Fruit fly (Drosophila melanogaster) whole organism, embryonic: ENCODE data around the gene CG13384.

Source experiments
- Adf1 ChIP-seq: fragments of 200-800 bp; sonication (Bioruptor generic); IDR thresholded peaks from 2 replicates; pipeline ENCODE4 v1.3.6; 2022; ENCODE audit warnings: missing biosample characterization, missing genetic modification characterization
- B-H2 ChIP-seq: fragments of 200-800 bp; sonication (Bioruptor generic); optimal IDR thresholded peaks from 2 replicates; lab custom pipeline; 2018; ENCODE audit warnings: missing biosample characterization, mild to moderate bottlenecking, missing genetic modification characterization
- BEAF-32 ChIP-seq: fragments of 200-800 bp; sonication (Bioruptor generic); optimal IDR thresholded peaks from 3 replicates; lab custom pipeline; 2017; ENCODE audit warnings: missing biosample characterization, missing genetic modification characterization, mild to moderate bottlenecking, moderate library complexity, missing genetic modification reagents
- Bgb ChIP-seq: fragments of 200-800 bp; sonication (Bioruptor generic); IDR thresholded peaks from 2 replicates; pipeline ENCODE4 v1.3.6; 2022; ENCODE audit warnings: missing biosample characterization, missing genetic modification characterization; ENCODE audit not compliant: partially characterized antibody
- CG10654 ChIP-seq: fragments of 200-800 bp; sonication (Bioruptor generic); optimal IDR thresholded peaks from 2 replicates; lab custom pipeline; 2016; ENCODE audit warnings: missing biosample characterization, missing genetic modification characterization
- CG12155 ChIP-seq: fragments of 200-800 bp; sonication (Bioruptor generic); optimal IDR thresholded peaks from 3 replicates; lab custom pipeline; 2016; ENCODE audit warnings: missing biosample characterization, missing genetic modification characterization
- CG12769 ChIP-seq: fragments of 200-800 bp; sonication (Bioruptor generic); optimal IDR thresholded peaks from 2 replicates; lab custom pipeline; 2019; ENCODE audit warnings: missing biosample characterization, mild to moderate bottlenecking, missing genetic modification characterization, moderate library complexity
- CG13287 ChIP-seq: fragments of 200-800 bp; sonication (Bioruptor generic); IDR thresholded peaks from 2 replicates; pipeline ENCODE4 v1.3.6; 2022; ENCODE audit warnings: missing biosample characterization, missing genetic modification characterization; ENCODE audit not compliant: partially characterized antibody
- CG15479 ChIP-seq: fragments of 200-800 bp; sonication (Bioruptor generic); optimal IDR thresholded peaks from 3 replicates; lab custom pipeline; 2019; ENCODE audit warnings: missing biosample characterization, mild to moderate bottlenecking, missing genetic modification characterization, moderate library complexity
- CG17186 ChIP-seq: fragments of 200-800 bp; sonication (Bioruptor generic); optimal IDR thresholded peaks from 3 replicates; lab custom pipeline; 2017; ENCODE audit warnings: missing biosample characterization, missing genetic modification reagents, missing genetic modification characterization
- CG17829 ChIP-seq: fragments of 200-800 bp; optimal IDR thresholded peaks from 2 replicates; lab custom pipeline; 2019; ENCODE audit warnings: missing biosample characterization, mild to moderate bottlenecking, missing genetic modification characterization, moderate library complexity
- CG2116 ChIP-seq: fragments of 200-800 bp; sonication (Bioruptor generic); optimal IDR thresholded peaks from 3 replicates; lab custom pipeline; 2018; ENCODE audit warnings: missing biosample characterization, mild to moderate bottlenecking, missing genetic modification characterization
- CG4282 ChIP-seq: fragments of 200-800 bp; sonication (Bioruptor generic); optimal IDR thresholded peaks from 2 replicates; lab custom pipeline; 2016; ENCODE audit warnings: missing biosample characterization, missing genetic modification characterization
- CG6654 ChIP-seq: fragments of 200-800 bp; sonication (Bioruptor generic); optimal IDR thresholded peaks from 2 replicates; lab custom pipeline; 2017; ENCODE audit warnings: missing biosample characterization, mild to moderate bottlenecking, missing genetic modification characterization
- CG7786 ChIP-seq: fragments of 200-800 bp; sonication (Bioruptor generic); optimal IDR thresholded peaks from 2 replicates; lab custom pipeline; 2016; ENCODE audit warnings: missing biosample characterization, missing genetic modification characterization
- CG7839 ChIP-seq: fragments of 200-800 bp; sonication (Bioruptor generic); optimal IDR thresholded peaks from 3 replicates; lab custom pipeline; 2018; ENCODE audit warnings: missing biosample characterization, mild to moderate bottlenecking, missing genetic modification characterization, moderate library complexity
- CG8089 ChIP-seq: fragments of 200-800 bp; sonication (Bioruptor generic); optimal IDR thresholded peaks from 3 replicates; lab custom pipeline; 2016; ENCODE audit warnings: missing biosample characterization, missing genetic modification characterization
- CG9797 ChIP-seq: fragments of 200-800 bp; sonication (Bioruptor generic); optimal IDR thresholded peaks from 3 replicates; lab custom pipeline; 2018; ENCODE audit warnings: missing biosample characterization, mild to moderate bottlenecking, missing genetic modification characterization
- E2f1 ChIP-seq: fragments of 200-800 bp; sonication (Bioruptor generic); IDR thresholded peaks from 2 replicates; pipeline ENCODE4 v1.3.6; 2022; ENCODE audit warnings: missing biosample characterization, missing genetic modification characterization
- Ets97D ChIP-seq: fragments of 200-800 bp; sonication (Bioruptor generic); optimal IDR thresholded peaks from 3 replicates; lab custom pipeline; 2016; ENCODE audit warnings: missing biosample characterization, missing genetic modification characterization
- H2.0 ChIP-seq: fragments of 200-800 bp; sonication (Bioruptor generic); IDR thresholded peaks from 2 replicates; pipeline ENCODE4 v1.3.6; 2022; ENCODE audit warnings: missing biosample characterization, missing genetic modification characterization
- Kr ChIP-seq: fragments of 200-800 bp; sonication (Bioruptor generic); optimal IDR thresholded peaks from 2 replicates; lab custom pipeline; 2017; ENCODE audit warnings: missing biosample characterization, mild to moderate bottlenecking, missing genetic modification characterization
- MBD-R2 ChIP-seq: fragments of 200-800 bp; sonication (Bioruptor generic); IDR thresholded peaks from 2 replicates; pipeline ENCODE4 v1.3.6; 2022; ENCODE audit warnings: missing biosample characterization, missing genetic modification characterization
- MESR4 ChIP-seq: fragments of 200-800 bp; sonication (Bioruptor generic); optimal IDR thresholded peaks from 2 replicates; lab custom pipeline; 2018; ENCODE audit warnings: missing biosample characterization, mild to moderate bottlenecking, missing genetic modification characterization, moderate library complexity
- Myb ChIP-seq: fragments of 200-800 bp; sonication (Bioruptor generic); optimal IDR thresholded peaks from 2 replicates; lab custom pipeline; 2016; ENCODE audit warnings: missing biosample characterization, missing genetic modification characterization
- Sin3A ChIP-seq: fragments of >200 bp; optimal IDR thresholded peaks from 2 replicates; lab custom pipeline; 2018
- Sry-δ ChIP-seq: fragments of 200-800 bp; sonication (Bioruptor generic); optimal IDR thresholded peaks from 2 replicates; lab custom pipeline; 2016; ENCODE audit warnings: missing biosample characterization, missing genetic modification characterization
- TFAM ChIP-seq: fragments of 200-800 bp; sonication (Bioruptor generic); optimal IDR thresholded peaks from 2 replicates; lab custom pipeline; 2017; ENCODE audit warnings: missing biosample characterization, missing genetic modification characterization, inconsistent platforms
- ab ChIP-seq: fragments of 200-800 bp; sonication (Bioruptor generic); optimal IDR thresholded peaks from 2 replicates; lab custom pipeline; 2016; ENCODE audit warnings: missing biosample characterization, missing genetic modification characterization
- chinmo ChIP-seq: fragments of 200-800 bp; sonication (Bioruptor generic); IDR thresholded peaks from 4 replicates; pipeline ENCODE4 v1.3.6; 2022; ENCODE audit warnings: missing biosample characterization, missing genetic modification characterization; ENCODE audit not compliant: partially characterized antibody
- ci ChIP-seq: fragments of 200-800 bp; sonication (Bioruptor generic); IDR thresholded peaks from 3 replicates; pipeline ENCODE4 v1.3.6; 2022; ENCODE audit warnings: missing biosample characterization, missing genetic modification characterization
- crp ChIP-seq, 2 experiments: fragments of 200-800 bp; sonication (Bioruptor generic); optimal IDR thresholded peaks; 2 replicates in 1 of 2; 3 replicates in 1 of 2; lab custom pipeline; 2017; ENCODE audit warnings: missing biosample characterization in 2 of 2, missing genetic modification characterization in 2 of 2, mild to moderate bottlenecking in 1 of 2, moderate library complexity in 1 of 2
- dm ChIP-seq: fragments of 200-800 bp; sonication (Bioruptor generic); optimal IDR thresholded peaks from 3 replicates; lab custom pipeline; 2016; ENCODE audit warnings: missing biosample characterization, missing genetic modification characterization
- dpn ChIP-seq, 2 experiments: fragments of 200-800 bp; sonication (Bioruptor generic); optimal IDR thresholded peaks; 3 replicates each; lab custom pipeline; 2016; ENCODE audit warnings: missing biosample characterization in 2 of 2, missing genetic modification characterization in 2 of 2
- ewg ChIP-seq: fragments of 200-800 bp; sonication (Bioruptor generic); optimal IDR thresholded peaks from 3 replicates; lab custom pipeline; 2017; ENCODE audit warnings: mild to moderate bottlenecking, missing biosample characterization, missing genetic modification reagents, missing genetic modification characterization
- gcm2 ChIP-seq: fragments of 200-800 bp; sonication (Bioruptor generic); optimal IDR thresholded peaks from 2 replicates; lab custom pipeline; 2016; ENCODE audit warnings: missing biosample characterization, missing genetic modification characterization
- her ChIP-seq: fragments of 200-800 bp; sonication (Bioruptor generic); optimal IDR thresholded peaks from 2 replicates; lab custom pipeline; 2016; ENCODE audit warnings: missing biosample characterization, missing genetic modification characterization
- ind ChIP-seq: fragments of 200-800 bp; sonication (Bioruptor generic); optimal IDR thresholded peaks from 3 replicates; lab custom pipeline; 2016; ENCODE audit warnings: missing biosample characterization, missing genetic modification characterization
- luna ChIP-seq: fragments of 200-800 bp; sonication (Bioruptor generic); optimal IDR thresholded peaks from 2 replicates; lab custom pipeline; 2016; ENCODE audit warnings: missing biosample characterization, missing genetic modification characterization
- psq ChIP-seq: fragments of 200-800 bp; sonication (Bioruptor generic); optimal IDR thresholded peaks from 2 replicates; lab custom pipeline; 2017; ENCODE audit warnings: missing biosample characterization, missing genetic modification characterization
- pzg ChIP-seq: fragments of 200-800 bp; sonication (Bioruptor generic); optimal IDR thresholded peaks from 3 replicates; lab custom pipeline; 2018; ENCODE audit warnings: missing biosample characterization, mild to moderate bottlenecking, missing genetic modification characterization, moderate library complexity
- row ChIP-seq: fragments of 200-800 bp; sonication (Bioruptor generic); IDR thresholded peaks from 3 replicates; pipeline ENCODE4 v1.3.6; 2022; ENCODE audit warnings: missing biosample characterization, missing genetic modification characterization
- sens ChIP-seq: fragments of 200-800 bp; sonication (Bioruptor generic); peaks from one replicate; lab custom pipeline; 2016; ENCODE audit warnings: missing biosample characterization, missing genetic modification characterization
- slou ChIP-seq: fragments of 200-800 bp; sonication (Bioruptor generic); optimal IDR thresholded peaks from 3 replicates; lab custom pipeline; 2016; ENCODE audit warnings: missing biosample characterization, missing genetic modification characterization
- sob ChIP-seq: fragments of 200-800 bp; sonication (Bioruptor generic); IDR thresholded peaks from 2 replicates; pipeline ENCODE4 v1.3.6; 2022; ENCODE audit warnings: missing biosample characterization, missing genetic modification characterization
- tap ChIP-seq: fragments of 200-800 bp; optimal IDR thresholded peaks from 3 replicates; lab custom pipeline; 2019; ENCODE audit warnings: missing biosample characterization, mild to moderate bottlenecking, missing genetic modification characterization, moderate library complexity
- trem ChIP-seq: fragments of 200-800 bp; optimal IDR thresholded peaks from 3 replicates; lab custom pipeline; 2019; ENCODE audit warnings: missing biosample characterization, mild to moderate bottlenecking, missing genetic modification characterization, moderate library complexity
- zen2 ChIP-seq: fragments of 200-800 bp; sonication (Bioruptor generic); IDR thresholded peaks from 3 replicates; pipeline ENCODE4 v1.3.6; 2022; ENCODE audit warnings: missing biosample characterization, missing genetic modification characterization; ENCODE audit not compliant: partially characterized antibody
- zfh2 ChIP-seq: fragments of 200-800 bp; sonication (Bioruptor generic); optimal IDR thresholded peaks from 2 replicates; lab custom pipeline; 2016; ENCODE audit warnings: missing biosample characterization, missing genetic modification characterization

Gene CG13384

DNA sequence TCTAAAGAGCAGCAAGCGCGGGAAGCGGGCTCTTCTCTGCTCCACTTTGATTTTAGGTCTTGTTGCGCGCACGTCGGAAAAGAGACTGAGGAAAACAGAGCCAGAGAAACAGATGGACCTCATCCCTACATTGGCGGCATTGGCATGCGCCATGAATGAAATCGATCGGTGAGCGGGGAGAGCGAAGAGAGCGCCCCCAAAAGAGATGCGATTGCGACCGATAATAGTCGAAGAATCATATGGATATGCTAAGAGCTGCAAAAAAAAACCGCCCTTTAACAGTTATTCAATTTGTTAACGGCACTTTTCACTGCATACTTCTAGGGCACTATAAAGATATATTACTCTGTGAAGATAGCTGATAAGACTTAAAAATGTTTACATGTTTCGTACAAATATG is 49.3 kb downstream of the CG13384 start, which contains the start of gene grk (continued):
- TF ChIP-seq zen2 (GFP tag; lab: Robert Waterston, UW), result no peak
- no peak for TF ChIP-seq CG7839
- TF ChIP-seq CG7786 (GFP tag; lab: Kevin White, UChicago), result no peak
- TF ChIP-seq CG12769 (tag; lab: Kevin White, UChicago), result no peak
- TF ChIP-seq TFAM (GFP tag; lab: Kevin White, UChicago), result no peak
- TF ChIP-seq CG9797 (GFP tag; lab: Kevin White, UChicago), result no peak

DNA sequence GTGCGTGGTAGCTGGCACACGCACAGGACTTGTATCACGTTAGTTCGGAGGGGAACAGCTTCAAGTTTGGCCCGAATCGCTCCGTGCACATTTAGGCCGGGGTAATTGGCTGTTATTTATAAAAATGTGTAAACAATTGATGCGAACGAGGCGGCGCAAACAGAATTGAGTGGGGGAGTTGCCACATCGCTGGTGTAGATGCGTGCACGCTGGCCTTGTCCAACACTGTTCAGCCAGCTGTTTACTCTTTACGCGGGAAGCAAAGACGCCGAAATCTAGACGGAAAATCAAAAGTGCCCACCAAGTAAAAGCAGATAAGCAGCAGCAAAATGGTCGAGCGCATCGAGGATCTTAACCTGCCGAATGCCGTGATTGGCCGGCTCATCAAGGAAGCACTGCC is 52.9 kb downstream of the CG13384 start, which contains the start of the genes D12 and Chrac-14:
D12 (minus strand) TSS at position 190 of the 400 bp plus-strand sequence.
Chrac-14 (plus strand) TSS at position 230 of the 400 bp plus-strand sequence.
- peak; percentile 9 for TF ChIP-seq CG17829
- TF ChIP-seq chinmo (GFP tag; lab: Robert Waterston, UW), result 0 out of 4 replicates have a peak, but pooled peaks have one; percentile 10
- TF ChIP-seq E2f1 (GFP tag; lab: Robert Waterston, UW), result peak; percentile 37; the same call in 1 of the 2 replicates
- peak; percentile 9; the same call in 1 of the 2 replicates for TF ChIP-seq Bgb (GFP tag; lab: Robert Waterston, UW)
- TF ChIP-seq dpn (GFP tag; optimal IDR thresholded peaks at IDR 0.05; lab: Kevin White, UChicago), result peak in 1 of 2 experiments; percentile 5
- peak; percentile 60 for TF ChIP-seq pzg
- TF ChIP-seq zfh2, result peak; percentile 14
- TF ChIP-seq sens, result peak; percentile 53
- peak; percentile 8 for TF ChIP-seq psq (GFP tag; lab: Kevin White, UChicago)
- no peak for TF ChIP-seq ab (GFP tag; lab: Kevin White, UChicago)
- peak; percentile 37; the same call in 1 of the 2 replicates for TF ChIP-seq H2.0 (GFP tag; lab: Robert Waterston, UW)
- TF ChIP-seq Sin3A, result peak; percentile 50
- TF ChIP-seq CG12155 (GFP tag; lab: Kevin White, UChicago), result peak; percentile 21
- TF ChIP-seq CG4282, result peak; percentile 0
- TF ChIP-seq gcm2 (GFP tag; lab: Kevin White, UChicago), result no peak
- TF ChIP-seq luna, result peak; percentile 11
- TF ChIP-seq ind (GFP tag; lab: Kevin White, UChicago), result peak; percentile 25
- peak; percentile 60 to 92 for TF ChIP-seq crp (GFP tag; optimal IDR thresholded peaks at IDR 0.05; lab: Kevin White, UChicago)
- no peak for TF ChIP-seq Kr
- TF ChIP-seq CG6654 (GFP tag; lab: Kevin White, UChicago), result no peak
- TF ChIP-seq Myb, result peak; percentile 54
- TF ChIP-seq Adf1 (GFP tag; lab: Robert Waterston, UW), result 0 out of 2 replicates have a peak, but pooled peaks have one; percentile 16
- peak; percentile 22 for TF ChIP-seq Sry-δ
- peak; percentile 37 for TF ChIP-seq ewg
- TF ChIP-seq Ets97D (GFP tag; lab: Kevin White, UChicago), result peak; percentile 12
- peak; percentile 42 for TF ChIP-seq MESR4
- peak; percentile 15 for TF ChIP-seq B-H2 (GFP tag; lab: Kevin White, UChicago)
- TF ChIP-seq sob (GFP tag; lab: Robert Waterston, UW), result peak; percentile 69; the same call in 1 of the 2 replicates
- TF ChIP-seq CG15479 (GFP tag; lab: Kevin White, UChicago), result no peak
- TF ChIP-seq dm (GFP tag; lab: Kevin White, UChicago), result peak; percentile 24
- peak; percentile 26 for TF ChIP-seq BEAF-32 (GFP tag; lab: Kevin White, UChicago)
- TF ChIP-seq CG2116 (GFP tag; lab: Kevin White, UChicago), result no peak
- TF ChIP-seq CG17186 (GFP tag; lab: Kevin White, UChicago), result peak; percentile 79
- peak; percentile 2 for TF ChIP-seq her (GFP tag; lab: Kevin White, UChicago)
- TF ChIP-seq row, result peak; percentile 29; the same call in 1 of the 3 replicates
- TF ChIP-seq CG8089, result peak; percentile 18
- TF ChIP-seq ci (GFP tag; lab: Robert Waterston, UW), result peak; percentile 64; the same call in 1 of the 3 replicates
- TF ChIP-seq slou, result no peak
- peak; percentile 49 for TF ChIP-seq trem (tag; lab: Kevin White, UChicago)
- no peak for TF ChIP-seq tap
- TF ChIP-seq CG10654 (GFP tag; lab: Kevin White, UChicago), result no peak
- 0 out of 2 replicates have a peak, but pooled peaks have one; percentile 33 for TF ChIP-seq CG13287
- peak; percentile 98 for TF ChIP-seq MBD-R2
